Fruit fly (Drosophila melanogaster): Measurements from ENCODE around the gene HGTX.

The HGTX gene

dm6 chr3L:14622457-14622899 is 23.1 kb upstream of the HGTX start, which contains the start of gene CG9628 (continued):
- TF ChIP-seq CG18764 (GFP tag; optimal IDR thresholded peaks at IDR 0.05): peak; percentile 14
- no peak for TF ChIP-seq HmgZ (tag; optimal IDR thresholded peaks at IDR 0.05)
- TF ChIP-seq CG17568 (GFP tag; optimal IDR thresholded peaks at IDR 0.05): no peak
- no peak for TF ChIP-seq CG3065 (GFP tag; optimal IDR thresholded peaks at IDR 0.05)
- no peak for TF ChIP-seq CG15479 (GFP tag; optimal IDR thresholded peaks at IDR 0.05)
- no peak for TF ChIP-seq zfh2 (GFP tag; optimal IDR thresholded peaks at IDR 0.05)
- TF ChIP-seq Dbx (GFP tag; IDR thresholded peaks at IDR 0.05): no peak
- no peak for TF ChIP-seq pum (GFP tag; optimal IDR thresholded peaks at IDR 0.05)
- TF ChIP-seq Elba2 (GFP tag; optimal IDR thresholded peaks at IDR 0.05): no peak
- no peak for TF ChIP-seq croc (GFP tag; conservative IDR thresholded peaks at IDR 0.05)
- TF ChIP-seq CG34422 (GFP tag; IDR thresholded peaks at IDR 0.05): no peak
- peak; percentile 6; the same call in 2 of the 3 replicates for TF ChIP-seq zfh1 (GFP tag; IDR thresholded peaks at IDR 0.05)
- no peak for TF ChIP-seq Ets97D (GFP tag; optimal IDR thresholded peaks at IDR 0.05)
- no peak for TF ChIP-seq gsb-n (tag; optimal IDR thresholded peaks at IDR 0.05)
- no peak for TF ChIP-seq CG2129 (GFP tag; IDR thresholded peaks at IDR 0.05; ENCODE audit: partially characterized antibody)
- TF ChIP-seq bsh (GFP tag; optimal IDR thresholded peaks at IDR 0.05): no peak
- no peak for TF ChIP-seq vfl (GFP tag; optimal IDR thresholded peaks at IDR 0.05)
- no peak for TF ChIP-seq CG7271 (tag; optimal IDR thresholded peaks at IDR 0.05)
- no peak for TF ChIP-seq TFAM (GFP tag; optimal IDR thresholded peaks at IDR 0.05)
- no peak for TF ChIP-seq hbn (GFP tag; IDR thresholded peaks at IDR 0.05; ENCODE audit: partially characterized antibody)
- no peak for TF ChIP-seq CG31224 (GFP tag; IDR thresholded peaks at IDR 0.05)
- no peak for TF ChIP-seq CG17612 (GFP tag; IDR thresholded peaks at IDR 0.05)
- TF ChIP-seq CG11456 (GFP tag; IDR thresholded peaks at IDR 0.05): no peak
- TF ChIP-seq Mrtf (GFP tag; IDR thresholded peaks at IDR 0.05): no peak
- no peak for TF ChIP-seq CG34224 (GFP tag; IDR thresholded peaks at IDR 0.05; ENCODE audit: partially characterized antibody)
- TF ChIP-seq esg (GFP tag; conservative IDR thresholded peaks at IDR 0.05): no peak
- TF ChIP-seq Opbp (GFP tag; IDR thresholded peaks at IDR 0.05; ENCODE audit: partially characterized antibody): no peak
- no peak for TF ChIP-seq Hey (tag; optimal IDR thresholded peaks at IDR 0.05)
- TF ChIP-seq ttk (GFP tag; IDR thresholded peaks at IDR 0.05): no peak
- peak; percentile 35 for TF ChIP-seq D19A (tag; optimal IDR thresholded peaks at IDR 0.05)
- no peak for TF ChIP-seq CG7372 (GFP tag; IDR thresholded peaks at IDR 0.05)
- TF ChIP-seq aop (GFP tag; IDR thresholded peaks at IDR 0.05): no peak
- TF ChIP-seq Gsc (GFP tag; IDR thresholded peaks at IDR 0.05): no peak
- TF ChIP-seq Oli (tag; optimal IDR thresholded peaks at IDR 0.05): no peak
- no peak for TF ChIP-seq CG42726 (GFP tag; IDR thresholded peaks at IDR 0.05; ENCODE audit: partially characterized antibody)
- TF ChIP-seq ab (GFP tag; optimal IDR thresholded peaks at IDR 0.05): no peak
- TF ChIP-seq toy (GFP tag; IDR thresholded peaks at IDR 0.05): no peak
- TF ChIP-seq fu2 (GFP tag; optimal IDR thresholded peaks at IDR 0.05): no peak
- TF ChIP-seq jing (GFP tag; optimal IDR thresholded peaks at IDR 0.05): no peak
- no peak for TF ChIP-seq Dfd (GFP tag; optimal IDR thresholded peaks at IDR 0.05)
- no peak for TF ChIP-seq chif (GFP tag; optimal IDR thresholded peaks at IDR 0.05)
- TF ChIP-seq crp (GFP tag; optimal IDR thresholded peaks at IDR 0.05): no peak
- no peak for TF ChIP-seq CG11247 (GFP tag; IDR thresholded peaks at IDR 0.05)
- no peak for TF ChIP-seq Doc3 (GFP tag; IDR thresholded peaks at IDR 0.05; ENCODE audit: partially characterized antibody)
- TF ChIP-seq gem (tag; optimal IDR thresholded peaks at IDR 0.05): peak; percentile 34
- TF ChIP-seq CG13287 (GFP tag; IDR thresholded peaks at IDR 0.05; ENCODE audit: partially characterized antibody): peak; percentile 46; the same call in 1 of the 2 replicates
- peak; percentile 7 for TF ChIP-seq CG10654 (GFP tag; optimal IDR thresholded peaks at IDR 0.05)
- TF ChIP-seq Fer3 (tag; optimal IDR thresholded peaks at IDR 0.05): peak; percentile 12
- no peak for TF ChIP-seq CG2199 (GFP tag; IDR thresholded peaks at IDR 0.05)
- no peak for TF ChIP-seq CG13624 (GFP tag; optimal IDR thresholded peaks at IDR 0.05)
- peak; percentile 5 for TF ChIP-seq CG18262 (tag; optimal IDR thresholded peaks at IDR 0.05)
